4 worm cellular contexts compared by ENCODE assay signal in genomic region chrIII:5550844-5551243, ce11.
TF ChIP-seq lines count a peak whose summit lies in the region.

No protein-coding gene starts in this region.

TF ChIP-seq in whole organism, L1 larva, 84 proteins besides CTCF, POLR2A, EP300 and RAD21 (continued from another document and continues in another):
- TF ChIP-seq zip-4 (GFP tag; optimal IDR thresholded peaks at IDR 0.05; lab: Kevin White, UChicago): no peak
- TF ChIP-seq ces-1 (GFP tag; optimal IDR thresholded peaks at IDR 0.05; lab: Kevin White, UChicago): no peak
- no peak for TF ChIP-seq hpl-2 (GFP tag; optimal IDR thresholded peaks at IDR 0.05; lab: Kevin White, UChicago)
- TF ChIP-seq nhr-28 (tag; optimal IDR thresholded peaks at IDR 0.05; lab: Kevin White, UChicago): no peak
- no peak for TF ChIP-seq aly-2 (tag; optimal IDR thresholded peaks at IDR 0.05; lab: Kevin White, UChicago)
- TF ChIP-seq unc-30 (tag; optimal IDR thresholded peaks at IDR 0.05; lab: Kevin White, UChicago): no peak
- TF ChIP-seq nhr-12 (tag; optimal IDR thresholded peaks at IDR 0.05; lab: Kevin White, UChicago): no peak
- no peak for TF ChIP-seq lin-39 (tag; optimal IDR thresholded peaks at IDR 0.05; lab: Kevin White, UChicago)
- no peak for TF ChIP-seq fkh-10 (GFP tag; optimal IDR thresholded peaks at IDR 0.05; lab: Kevin White, UChicago)
- TF ChIP-seq aha-1 (tag; optimal IDR thresholded peaks at IDR 0.05; lab: Kevin White, UChicago): no peak
- TF ChIP-seq isw-1 (GFP tag; IDR thresholded peaks at IDR 0.05; lab: Robert Waterston, UW): no peak
- TF ChIP-seq sup-37 (GFP tag; optimal IDR thresholded peaks at IDR 0.05; lab: Kevin White, UChicago): no peak
- TF ChIP-seq irx-1 (tag; optimal IDR thresholded peaks at IDR 0.05; lab: Kevin White, UChicago): no peak
- TF ChIP-seq snu-23 (GFP tag; optimal IDR thresholded peaks at IDR 0.05; lab: Kevin White, UChicago): peak; percentile 16
- no peak for TF ChIP-seq ceh-88 (GFP tag; IDR thresholded peaks at IDR 0.05; lab: Robert Waterston, UW)
- TF ChIP-seq mab-9 (GFP tag; IDR thresholded peaks at IDR 0.05; lab: Robert Waterston, UW): no peak
- TF ChIP-seq ceh-90 (tag; optimal IDR thresholded peaks at IDR 0.05; lab: Kevin White, UChicago): no peak
- no peak for TF ChIP-seq C04F5.9 (tag; optimal IDR thresholded peaks at IDR 0.05; lab: Kevin White, UChicago)
- no peak for TF ChIP-seq mef-2 (tag; optimal IDR thresholded peaks at IDR 0.05; lab: Kevin White, UChicago)
- TF ChIP-seq swsn-7 (tag; optimal IDR thresholded peaks at IDR 0.05; lab: Kevin White, UChicago): peak; percentile 5
- peak; percentile 45 for TF ChIP-seq nhr-19 (GFP tag; conservative IDR thresholded peaks at IDR 0.05; lab: Robert Waterston, UW)
- TF ChIP-seq vab-15 (tag; optimal IDR thresholded peaks at IDR 0.05; lab: Kevin White, UChicago): no peak
- no peak for TF ChIP-seq tlp-1 (tag; optimal IDR thresholded peaks at IDR 0.05; lab: Kevin White, UChicago)
- no peak for TF ChIP-seq ceh-82 (tag; optimal IDR thresholded peaks at IDR 0.05; lab: Kevin White, UChicago)
- peak; percentile 28 for TF ChIP-seq xbp-1 (tag; optimal IDR thresholded peaks at IDR 0.05; lab: Kevin White, UChicago)
- TF ChIP-seq skn-1 (tag; optimal IDR thresholded peaks at IDR 0.05; lab: Kevin White, UChicago): no peak
- no peak for TF ChIP-seq mep-1 (tag; optimal IDR thresholded peaks at IDR 0.05; lab: Kevin White, UChicago)
- no peak for TF ChIP-seq C34B4.2 (tag; optimal IDR thresholded peaks at IDR 0.05; lab: Kevin White, UChicago)
- no peak for TF ChIP-seq egl-13 (tag; optimal IDR thresholded peaks at IDR 0.05; lab: Kevin White, UChicago)
- TF ChIP-seq alr-1 (tag; optimal IDR thresholded peaks at IDR 0.05; lab: Kevin White, UChicago; ENCODE audit: borderline replicate concordance): no peak
- no peak for TF ChIP-seq lin-13 (GFP tag; optimal IDR thresholded peaks at IDR 0.05; lab: Kevin White, UChicago)
- peak; percentile 71 for TF ChIP-seq nhr-90 (tag; optimal IDR thresholded peaks at IDR 0.05; lab: Kevin White, UChicago; ENCODE audit: poor library complexity)
- no peak for TF ChIP-seq lin-14 (GFP tag; optimal IDR thresholded peaks at IDR 0.05; lab: Kevin White, UChicago)
- no peak for TF ChIP-seq fkh-8 (tag; optimal IDR thresholded peaks at IDR 0.05; lab: Kevin White, UChicago)
- TF ChIP-seq ceh-63 (GFP tag; optimal IDR thresholded peaks at IDR 0.05; lab: Kevin White, UChicago): no peak

TF ChIP-seq in whole organism, L2 larva, 48 proteins besides CTCF, POLR2A, EP300 and RAD21 (continued from another document):
- no peak for TF ChIP-seq peb-1 (tag; optimal IDR thresholded peaks at IDR 0.05; lab: Kevin White, UChicago)
- TF ChIP-seq gmeb-1 (tag; optimal IDR thresholded peaks at IDR 0.05; lab: Kevin White, UChicago): no peak
- TF ChIP-seq lsy-2 (tag; optimal IDR thresholded peaks at IDR 0.05; lab: Kevin White, UChicago): peak in 1 of 2 experiments; percentile 19
- no peak for TF ChIP-seq nhr-237 (tag; optimal IDR thresholded peaks at IDR 0.05; lab: Kevin White, UChicago)
- no peak for TF ChIP-seq elt-1 (tag; optimal IDR thresholded peaks at IDR 0.05; lab: Kevin White, UChicago)
- TF ChIP-seq nhr-77 (tag; optimal IDR thresholded peaks at IDR 0.05; lab: Kevin White, UChicago): no peak
- TF ChIP-seq nhr-10 (tag; optimal IDR thresholded peaks at IDR 0.05; lab: Kevin White, UChicago): no peak
- peak; percentile 79 for TF ChIP-seq ama-1 (optimal IDR thresholded peaks at IDR 0.05; lab: Kevin White, UChicago)
- no peak for TF ChIP-seq ztf-11 (tag; optimal IDR thresholded peaks at IDR 0.05; lab: Kevin White, UChicago)
- no peak for TF ChIP-seq mbf-1 (tag; optimal IDR thresholded peaks at IDR 0.05; lab: Kevin White, UChicago)
- TF ChIP-seq nhr-23 (tag; optimal IDR thresholded peaks at IDR 0.05; lab: Kevin White, UChicago): no peak
- TF ChIP-seq lin-39 (tag; optimal IDR thresholded peaks at IDR 0.05; lab: Kevin White, UChicago): no peak
- TF ChIP-seq mab-5 (tag; optimal IDR thresholded peaks at IDR 0.05; lab: Kevin White, UChicago): no peak
- TF ChIP-seq nhr-129 (tag; optimal IDR thresholded peaks at IDR 0.05; lab: Kevin White, UChicago): peak; percentile 26
- TF ChIP-seq ceh-82 (tag; optimal IDR thresholded peaks at IDR 0.05; lab: Kevin White, UChicago): no peak
- peak; percentile 8 for TF ChIP-seq crh-2 (tag; optimal IDR thresholded peaks at IDR 0.05; lab: Kevin White, UChicago)
- TF ChIP-seq nhr-6 (tag; optimal IDR thresholded peaks at IDR 0.05; lab: Kevin White, UChicago): no peak
- peak; percentile 31 for TF ChIP-seq lin-13 (GFP tag; optimal IDR thresholded peaks at IDR 0.05; lab: Kevin White, UChicago)
- no peak for TF ChIP-seq unc-62 (GFP tag; optimal IDR thresholded peaks at IDR 0.05; lab: Kevin White, UChicago)
- TF ChIP-seq nhr-25 (tag; optimal IDR thresholded peaks at IDR 0.05; lab: Kevin White, UChicago): no peak

TF ChIP-seq in whole organism, L4 larva, 104 proteins besides CTCF, POLR2A, EP300 and RAD21 (continued from another document and continues in another):
- TF ChIP-seq vab-7 (GFP tag; IDR thresholded peaks at IDR 0.05; lab: Robert Waterston, UW) (0 out of 2 replicates have a peak, but pooled peaks have one; percentile 6), nhr-237 (tag; optimal IDR thresholded peaks at IDR 0.05; lab: Kevin White, UChicago) (no peak), Y48G9A.11 (GFP tag; IDR thresholded peaks at IDR 0.05; lab: Robert Waterston, UW) (no peak), nhr-25 (tag; optimal IDR thresholded peaks at IDR 0.05; lab: Kevin White, UChicago; ENCODE audit: borderline replicate concordance, insufficient read depth) (no peak), Y75B8A.6 (GFP tag; IDR thresholded peaks at IDR 0.05; lab: Robert Waterston, UW) (no peak), ceh-20 (GFP tag; IDR thresholded peaks at IDR 0.05; lab: Robert Waterston, UW) (no peak), T26A8.4 (GFP tag; IDR thresholded peaks at IDR 0.05; lab: Robert Waterston, UW) (peak; percentile 47; the same call in 1 of the 2 replicates), ctbp-1 (GFP tag; IDR thresholded peaks at IDR 0.05; lab: Robert Waterston, UW) (no peak), lir-3 (tag; optimal IDR thresholded peaks at IDR 0.05; lab: Kevin White, UChicago) (no peak), skn-1 (tag; optimal IDR thresholded peaks at IDR 0.05; lab: Kevin White, UChicago) (no peak), mxl-2 (GFP tag; conservative IDR thresholded peaks at IDR 0.05; lab: Robert Waterston, UW) (no peak), daf-16 (GFP tag; optimal IDR thresholded peaks at IDR 0.05; lab: Kevin White, UChicago) (no peak), daf-16 (tag; optimal IDR thresholded peaks at IDR 0.05; lab: Kevin White, UChicago) (peak; percentile 46), D1046.2 (GFP tag; IDR thresholded peaks at IDR 0.05; lab: Robert Waterston, UW) (no peak), nhr-28 (tag; optimal IDR thresholded peaks at IDR 0.05; lab: Kevin White, UChicago) (no peak), nhr-6 (tag; optimal IDR thresholded peaks at IDR 0.05; lab: Kevin White, UChicago) (peak; percentile 22), nhr-77 (tag; optimal IDR thresholded peaks at IDR 0.05; lab: Kevin White, UChicago) (peak; percentile 35), nhr-102 (tag; optimal IDR thresholded peaks at IDR 0.05; lab: Kevin White, UChicago) (no peak), F10B5.3 (tag; optimal IDR thresholded peaks at IDR 0.05; lab: Kevin White, UChicago) (no peak), set-16 (GFP tag; IDR thresholded peaks at IDR 0.05; lab: Robert Waterston, UW) (no peak), F49E8.2 (tag; optimal IDR thresholded peaks at IDR 0.05; lab: Kevin White, UChicago; ENCODE audit: borderline replicate concordance) (no peak), saeg-2 (GFP tag; IDR thresholded peaks at IDR 0.05; lab: Robert Waterston, UW) (no peak), nhr-41 (GFP tag; IDR thresholded peaks at IDR 0.05; lab: Robert Waterston, UW) (no peak), lsy-2 (tag; optimal IDR thresholded peaks at IDR 0.05; lab: Kevin White, UChicago) (peak in 1 of 2 experiments; percentile 7), daf-12 (tag; optimal IDR thresholded peaks at IDR 0.05; lab: Kevin White, UChicago) (no peak), pha-4 (GFP tag; IDR thresholded peaks at IDR 0.05; lab: Robert Waterston, UW) (no peak), pha-4 (tag; optimal IDR thresholded peaks at IDR 0.05; lab: Kevin White, UChicago) (no peak), lin-29 (GFP tag; IDR thresholded peaks at IDR 0.05; lab: Robert Waterston, UW) (no peak), lim-7 (GFP tag; IDR thresholded peaks at IDR 0.05; lab: Robert Waterston, UW) (no peak), egl-27 (tag; optimal IDR thresholded peaks at IDR 0.05; lab: Kevin White, UChicago) (no peak), arid-1 (GFP tag; conservative IDR thresholded peaks at IDR 0.05; lab: Robert Waterston, UW) (no peak), T20F7.1 (GFP tag; optimal IDR thresholded peaks at IDR 0.05; lab: Kevin White, UChicago) (peak; percentile 12), tra-1 (GFP tag; IDR thresholded peaks at IDR 0.05; lab: Robert Waterston, UW) (0 out of 2 replicates have a peak, but pooled peaks have one; percentile 20), unc-130 (GFP tag; optimal IDR thresholded peaks at IDR 0.05; lab: Kevin White, UChicago) (no peak), nhr-11 (tag; optimal IDR thresholded peaks at IDR 0.05; lab: Kevin White, UChicago) (no peak), zip-11 (GFP tag; IDR thresholded peaks at IDR 0.05; lab: Robert Waterston, UW) (no peak), cey-2 (tag; optimal IDR thresholded peaks at IDR 0.05; lab: Kevin White, UChicago; ENCODE audit: borderline replicate concordance, insufficient read depth) (no peak), dmd-8 (GFP tag; IDR thresholded peaks at IDR 0.05; lab: Robert Waterston, UW) (no peak), mdl-1 (tag; optimal IDR thresholded peaks at IDR 0.05; lab: Kevin White, UChicago) (no peak), spr-3 (GFP tag; optimal IDR thresholded peaks at IDR 0.05; lab: Kevin White, UChicago) (no peak), dmd-6 (GFP tag; IDR thresholded peaks at IDR 0.05; lab: Robert Waterston, UW) (no peak), gei-8 (GFP tag; optimal IDR thresholded peaks at IDR 0.05; lab: Kevin White, UChicago) (no peak), aha-1 (tag; lab: Kevin White, UChicago) (no peak), spr-1 (tag; optimal IDR thresholded peaks at IDR 0.05; lab: Kevin White, UChicago) (no peak), ces-1 (GFP tag; optimal IDR thresholded peaks at IDR 0.05; lab: Kevin White, UChicago) (no peak)

TF ChIP-seq in whole organism, young adult, 124 proteins besides CTCF, POLR2A, EP300 and RAD21 (continued from another document and continues in another):
- TF ChIP-seq mcd-1 (GFP tag; IDR thresholded peaks at IDR 0.05; lab: Robert Waterston, UW): no peak
- no peak for TF ChIP-seq hsf-1 (GFP tag; IDR thresholded peaks at IDR 0.05; lab: Robert Waterston, UW)
- no peak for TF ChIP-seq ztf-3 (GFP tag; optimal IDR thresholded peaks at IDR 0.05; lab: Kevin White, UChicago)
- TF ChIP-seq lin-35 (GFP tag; optimal IDR thresholded peaks at IDR 0.05; lab: Kevin White, UChicago): no peak
- no peak for TF ChIP-seq Y53F4B.3 (GFP tag; IDR thresholded peaks at IDR 0.05; lab: Robert Waterston, UW)
- TF ChIP-seq gei-17 (GFP tag; optimal IDR thresholded peaks at IDR 0.05; lab: Kevin White, UChicago): no peak
- TF ChIP-seq attf-6 (GFP tag; IDR thresholded peaks at IDR 0.05; lab: Robert Waterston, UW): no peak
- TF ChIP-seq attf-5 (GFP tag; optimal IDR thresholded peaks at IDR 0.05; lab: Kevin White, UChicago): peak; percentile 8
- no peak for TF ChIP-seq C17E4.6 (GFP tag; IDR thresholded peaks at IDR 0.05; lab: Robert Waterston, UW)
- TF ChIP-seq Y56A3A.18 (GFP tag; IDR thresholded peaks at IDR 0.05; lab: Robert Waterston, UW): 0 out of 2 replicates have a peak, but pooled peaks have one; percentile 33
- no peak for TF ChIP-seq ceh-40 (GFP tag; IDR thresholded peaks at IDR 0.05; lab: Robert Waterston, UW)
- TF ChIP-seq fkh-3 (tag; optimal IDR thresholded peaks at IDR 0.05; lab: Kevin White, UChicago): no peak
- no peak for TF ChIP-seq hlh-12 (tag; optimal IDR thresholded peaks at IDR 0.05; lab: Kevin White, UChicago)
- no peak for TF ChIP-seq cebp-2 (GFP tag; IDR thresholded peaks at IDR 0.05; lab: Robert Waterston, UW)
- peak; percentile 63; the same call in 1 of the 2 replicates for TF ChIP-seq Y53G8AR.9 (GFP tag; conservative IDR thresholded peaks at IDR 0.05; lab: Robert Waterston, UW)
- TF ChIP-seq dox-1 (GFP tag; IDR thresholded peaks at IDR 0.05; lab: Robert Waterston, UW): no peak
- no peak for TF ChIP-seq nhr-179 (tag; optimal IDR thresholded peaks at IDR 0.05; lab: Kevin White, UChicago)
- no peak for TF ChIP-seq him-1 (tag; optimal IDR thresholded peaks at IDR 0.05; lab: Kevin White, UChicago)
- TF ChIP-seq ztf-22 (GFP tag; optimal IDR thresholded peaks at IDR 0.05; lab: Kevin White, UChicago): no peak
- no peak for TF ChIP-seq atf-7 (tag; optimal IDR thresholded peaks at IDR 0.05; lab: Kevin White, UChicago)
- TF ChIP-seq nhr-90 (tag; optimal IDR thresholded peaks at IDR 0.05; lab: Kevin White, UChicago): peak; percentile 48
- no peak for TF ChIP-seq xnd-1 (tag; optimal IDR thresholded peaks at IDR 0.05; lab: Kevin White, UChicago)
- TF ChIP-seq rpc-1 (optimal IDR thresholded peaks at IDR 0.05; lab: Kevin White, UChicago): no peak
- no peak for TF ChIP-seq rpc-1 (tag; optimal IDR thresholded peaks at IDR 0.05; lab: Kevin White, UChicago)
- TF ChIP-seq F52B5.7 (tag; optimal IDR thresholded peaks at IDR 0.05; lab: Kevin White, UChicago): no peak
- no peak for TF ChIP-seq D2030.7 (GFP tag; IDR thresholded peaks at IDR 0.05; lab: Robert Waterston, UW)
- 0 out of 2 replicates have a peak, but pooled peaks have one; percentile 56 for TF ChIP-seq let-526 (GFP tag; IDR thresholded peaks at IDR 0.05; lab: Robert Waterston, UW)
- TF ChIP-seq ceh-91 (GFP tag; IDR thresholded peaks at IDR 0.05; lab: Robert Waterston, UW): no peak
- no peak for TF ChIP-seq hlh-26 (GFP tag; conservative IDR thresholded peaks at IDR 0.05; lab: Robert Waterston, UW)
- peak; percentile 5 for TF ChIP-seq zim-3 (tag; optimal IDR thresholded peaks at IDR 0.05; lab: Kevin White, UChicago)
- TF ChIP-seq sptf-2 (GFP tag; optimal IDR thresholded peaks at IDR 0.05; lab: Kevin White, UChicago): no peak
- TF ChIP-seq B0261.1 (tag; optimal IDR thresholded peaks at IDR 0.05; lab: Kevin White, UChicago): no peak
- TF ChIP-seq T07F8.4 (tag; optimal IDR thresholded peaks at IDR 0.05; lab: Kevin White, UChicago): no peak
- no peak for TF ChIP-seq ets-4 (GFP tag; optimal IDR thresholded peaks at IDR 0.05; lab: Kevin White, UChicago)
- TF ChIP-seq hmg-1.2 (GFP tag; IDR thresholded peaks at IDR 0.05; lab: Robert Waterston, UW): no peak
- no peak for TF ChIP-seq athp-1 (tag; optimal IDR thresholded peaks at IDR 0.05; lab: Kevin White, UChicago)
- peak; percentile 9 for TF ChIP-seq B0035.1 (tag; optimal IDR thresholded peaks at IDR 0.05; lab: Kevin White, UChicago)
- TF ChIP-seq unc-130 (GFP tag; optimal IDR thresholded peaks at IDR 0.05; lab: Kevin White, UChicago): no peak
- peak; percentile 82 for TF ChIP-seq ama-1 (optimal IDR thresholded peaks at IDR 0.05; lab: Kevin White, UChicago)
- no peak for TF ChIP-seq ama-1 (GFP tag; optimal IDR thresholded peaks at IDR 0.05; lab: Kevin White, UChicago)
- TF ChIP-seq hrde-1 (tag; optimal IDR thresholded peaks at IDR 0.05; lab: Kevin White, UChicago; ENCODE audit: borderline replicate concordance): no peak
- no peak for TF ChIP-seq Y67H2A.10 (GFP tag; conservative IDR thresholded peaks at IDR 0.05; lab: Robert Waterston, UW)
- no peak for TF ChIP-seq nhr-27 (tag; optimal IDR thresholded peaks at IDR 0.05; lab: Kevin White, UChicago)
- no peak for TF ChIP-seq T26A5.8 (tag; optimal IDR thresholded peaks at IDR 0.05; lab: Kevin White, UChicago)
- TF ChIP-seq hmg-20 (GFP tag; IDR thresholded peaks at IDR 0.05; lab: Robert Waterston, UW): no peak
- no peak for TF ChIP-seq madf-6 (GFP tag; IDR thresholded peaks at IDR 0.05; lab: Robert Waterston, UW)
- TF ChIP-seq cebp-1 (GFP tag; IDR thresholded peaks at IDR 0.05; lab: Robert Waterston, UW): 0 out of 2 replicates have a peak, but pooled peaks have one; percentile 34
- peak; percentile 72 for TF ChIP-seq cebp-1 (tag; optimal IDR thresholded peaks at IDR 0.05; lab: Kevin White, UChicago)
- TF ChIP-seq lin-40 (tag; optimal IDR thresholded peaks at IDR 0.05; lab: Kevin White, UChicago): peak; percentile 29
- TF ChIP-seq somi-1 (GFP tag; optimal IDR thresholded peaks at IDR 0.05; lab: Kevin White, UChicago): no peak
- TF ChIP-seq ccch-3 (GFP tag; optimal IDR thresholded peaks at IDR 0.05; lab: Kevin White, UChicago): no peak
- no peak for TF ChIP-seq dpff-1 (tag; optimal IDR thresholded peaks at IDR 0.05; lab: Kevin White, UChicago)
